Worm (Caenorhabditis elegans) whole organism, mixed stage, embryonic: Measurements from ENCODE around the gene mpz-5.

Experiments used
- bed-3 ChIP-seq: fragments of 200-800 bp; sonication (Bioruptor generic); optimal IDR thresholded peaks from 3 replicates; lab custom pipeline; 2018; ENCODE audit warnings: mild to moderate bottlenecking, missing genetic modification characterization, moderate library complexity, missing compliant biosample characterization
- ceh-39 ChIP-seq: fragments of 150-350 bp; optimal IDR thresholded peaks from 2 replicates; lab custom pipeline; 2014; ENCODE audit warnings: missing biosample characterization, missing genetic modification characterization
- ceh-43 ChIP-seq: fragments of 200-800 bp; sonication (Bioruptor generic); optimal IDR thresholded peaks from 2 replicates; lab custom pipeline; 2018; ENCODE audit warnings: mild to moderate bottlenecking, missing genetic modification characterization, moderate library complexity, missing compliant biosample characterization
- elt-3 ChIP-seq: fragments of 150-350 bp; optimal IDR thresholded peaks from 2 replicates; lab custom pipeline; 2014; ENCODE audit warnings: missing biosample characterization, missing genetic modification characterization
- mep-1 ChIP-seq: fragments of 150-350 bp; optimal IDR thresholded peaks from 2 replicates; lab custom pipeline; 2017; ENCODE audit warnings: missing biosample characterization, missing genetic modification reagents, missing genetic modification characterization, inconsistent platforms
- nhr-12 ChIP-seq: fragments of 150-350 bp; optimal IDR thresholded peaks from 2 replicates; lab custom pipeline; 2014; ENCODE audit warnings: missing biosample characterization, missing genetic modification characterization
- nhr-237 ChIP-seq: fragments of 150-350 bp; optimal IDR thresholded peaks from 2 replicates; lab custom pipeline; 2014; ENCODE audit warnings: missing biosample characterization, missing genetic modification characterization
- unc-62 ChIP-seq: fragments of 150-350 bp; optimal IDR thresholded peaks from 2 replicates; lab custom pipeline; 2014; ENCODE audit warnings: missing biosample characterization, missing genetic modification reagents, missing genetic modification characterization

ce11 chrIV:10382894-10383293, 9.3 kb upstream of the mpz-5 start:
- TF ChIP-seq nhr-237 (no peak), bed-3 (GFP tag; lab: Kevin White, UChicago) (no peak), unc-62 (GFP tag; lab: Kevin White, UChicago) (no peak), elt-3 (no peak), nhr-12 (tag; lab: Kevin White, UChicago) (no peak), ceh-39 (tag; lab: Kevin White, UChicago) (no peak), mep-1 (tag; lab: Kevin White, UChicago) (no peak), ceh-43 (GFP tag; lab: Kevin White, UChicago) (no peak)
